Worm (Caenorhabditis elegans) whole organism, late embryonic: ENCODE data around the gene F17C11.11.

Source experiments
- dve-1 ChIP-seq: sonication (generic microtip); optimal IDR thresholded peaks from 2 replicates; lab custom pipeline; 2017; ENCODE audit warnings: antibody characterized with exemption, mild to moderate bottlenecking, missing genetic modification characterization, missing compliant biosample characterization
- hlh-15 ChIP-seq: sonication (generic microtip); optimal IDR thresholded peaks from 2 replicates; lab custom pipeline; 2016; ENCODE audit warnings: missing genetic modification characterization, missing compliant biosample characterization
- madf-2 ChIP-seq: sonication (generic microtip); optimal IDR thresholded peaks from 2 replicates; lab custom pipeline; 2017; ENCODE audit warnings: missing genetic modification characterization, missing compliant biosample characterization
- mec-3 ChIP-seq: sonication (generic microtip); optimal IDR thresholded peaks from 2 replicates; lab custom pipeline; 2016; ENCODE audit warnings: borderline replicate concordance, missing genetic modification characterization, missing compliant biosample characterization
- ttx-3 ChIP-seq: sonication (generic microtip); optimal IDR thresholded peaks from 2 replicates; lab custom pipeline; 2016; ENCODE audit warnings: missing genetic modification reagents, missing genetic modification characterization, missing compliant biosample characterization

DNA sequence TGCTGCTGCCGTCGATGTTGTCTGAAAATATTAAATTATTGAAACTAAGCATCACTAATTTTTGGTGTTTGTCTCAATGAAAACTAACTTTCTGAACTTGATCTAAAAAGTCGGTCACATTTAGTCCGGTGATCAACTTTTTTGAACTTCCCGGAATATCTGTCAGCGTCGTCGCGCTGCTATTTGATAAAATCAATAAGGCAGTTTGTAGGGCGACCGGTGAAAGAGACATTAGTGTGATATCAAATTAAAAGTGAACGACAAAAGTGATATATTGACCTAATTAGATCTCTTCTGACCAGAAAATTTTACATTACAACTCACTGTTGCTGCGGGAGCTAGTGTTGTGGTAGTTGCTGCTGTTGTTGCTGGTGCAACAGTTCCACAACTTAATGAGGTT is 32.3 kb upstream of the F17C11.11 start:
- no peak for TF ChIP-seq dve-1 (tag; lab: Kevin White, UChicago)
- no peak for TF ChIP-seq ttx-3 (tag; lab: Kevin White, UChicago)
- no peak for TF ChIP-seq hlh-15 (tag; lab: Kevin White, UChicago)
- no peak for TF ChIP-seq madf-2 (tag; lab: Kevin White, UChicago)
- TF ChIP-seq mec-3 (tag; lab: Kevin White, UChicago) = no peak
